Worm (Caenorhabditis elegans): ENCODE data around the gene fbxc-29.

fbxc-29 gene

DNA sequence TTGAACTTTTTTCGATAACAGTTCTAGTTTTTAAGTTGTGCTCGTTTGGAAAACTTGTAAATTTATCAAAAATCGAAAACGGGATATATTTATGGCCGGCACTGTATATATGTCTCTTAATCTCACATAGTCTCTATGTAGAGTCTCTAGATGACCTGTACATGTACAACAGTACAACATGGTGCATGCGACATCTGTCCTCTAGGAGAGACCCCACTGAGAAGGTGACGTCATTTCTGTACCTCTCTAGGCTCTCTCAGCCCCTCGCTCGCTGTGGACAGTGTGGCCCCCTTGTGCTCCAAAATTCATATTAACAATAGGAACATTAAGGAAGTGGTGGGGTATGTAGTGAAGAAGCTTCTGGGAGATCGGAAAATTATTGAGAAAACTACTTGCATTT is 21.4 kb downstream of the fbxc-29 start:
- TF ChIP-seq lsy-2 (tag; optimal IDR thresholded peaks at IDR 0.05), result no peak
- TF ChIP-seq nhr-25 (tag; optimal IDR thresholded peaks at IDR 0.05), result no peak
- TF ChIP-seq dmd-4 (tag; optimal IDR thresholded peaks at IDR 0.05), result no peak
- no peak for TF ChIP-seq snpc-4 (tag; optimal IDR thresholded peaks at IDR 0.05)
- no peak for TF ChIP-seq mbf-1 (tag; optimal IDR thresholded peaks at IDR 0.05)
- no peak for TF ChIP-seq lin-11 (tag; optimal IDR thresholded peaks at IDR 0.05)
- TF ChIP-seq elt-1 (tag; optimal IDR thresholded peaks at IDR 0.05), result no peak
- TF ChIP-seq sma-3 (GFP tag; optimal IDR thresholded peaks at IDR 0.05), result no peak
- TF ChIP-seq ceh-82 (tag; optimal IDR thresholded peaks at IDR 0.05), result no peak
- no peak for TF ChIP-seq ztf-1 (GFP tag; conservative IDR thresholded peaks at IDR 0.05)

DNA sequence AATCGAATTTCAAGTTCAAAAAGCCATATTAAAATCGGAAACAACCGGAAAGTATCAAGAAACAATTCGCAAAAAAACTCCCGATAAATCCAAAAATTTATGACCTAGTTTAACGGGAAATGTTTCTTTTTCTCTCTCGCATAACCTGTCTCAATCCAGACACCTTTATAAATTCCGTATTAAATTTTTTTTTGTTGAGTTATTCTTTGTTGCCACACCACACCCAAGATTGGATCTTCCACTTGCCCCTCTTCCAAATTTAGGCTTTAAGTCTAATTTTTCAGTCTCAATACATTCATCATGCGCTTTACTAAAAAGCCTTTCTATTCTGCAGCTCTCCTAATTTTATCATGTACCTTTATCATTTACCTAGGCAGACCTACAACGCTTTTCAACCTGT is 22.7 kb downstream of the fbxc-29 start, which contains the start of gene R07C3.3:
R07C3.3 (plus strand) TSS at position 301 of the 400 bp plus-strand sequence.
- TF ChIP-seq sma-3 (GFP tag; optimal IDR thresholded peaks at IDR 0.05) (no peak), gmeb-1 (tag; optimal IDR thresholded peaks at IDR 0.05) (no peak), mbf-1 (tag; optimal IDR thresholded peaks at IDR 0.05) (no peak), lin-39 (tag; optimal IDR thresholded peaks at IDR 0.05) (no peak), skn-1 (tag; optimal IDR thresholded peaks at IDR 0.05) (no peak), alr-1 (tag; optimal IDR thresholded peaks at IDR 0.05) (no peak), sma-9 (GFP tag; optimal IDR thresholded peaks at IDR 0.05) (no peak), sma-9 (tag; optimal IDR thresholded peaks at IDR 0.05) (no peak), elt-3 (tag; optimal IDR thresholded peaks at IDR 0.05) (no peak), nhr-25 (tag; optimal IDR thresholded peaks at IDR 0.05) (no peak), lin-13 (GFP tag; optimal IDR thresholded peaks at IDR 0.05) (no peak), aly-2 (tag; optimal IDR thresholded peaks at IDR 0.05) (no peak), nhr-10 (tag; optimal IDR thresholded peaks at IDR 0.05) (no peak), nhr-129 (tag; optimal IDR thresholded peaks at IDR 0.05) (no peak), lin-11 (tag; optimal IDR thresholded peaks at IDR 0.05) (no peak)

DNA sequence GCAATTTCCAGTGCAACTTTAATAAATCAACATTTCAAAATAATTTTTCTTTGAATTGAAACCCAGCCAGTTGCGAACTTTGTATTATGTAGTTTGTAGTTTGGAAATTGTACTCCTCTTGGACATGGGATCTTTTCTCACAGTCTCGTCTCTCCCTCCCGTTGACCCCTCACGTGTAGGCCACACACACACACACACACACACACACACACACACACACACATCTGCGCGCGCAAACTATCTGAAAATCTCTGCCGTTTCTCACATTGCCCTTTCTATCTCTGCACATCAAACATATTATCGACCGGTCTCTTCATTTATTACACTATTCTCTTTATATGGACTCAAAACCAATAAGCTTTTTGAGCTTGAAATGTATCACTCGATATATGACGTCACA is 24.9 kb downstream of the fbxc-29 start, which contains the start of gene fbxc-36:
fbxc-36 (plus strand) TSS at position 205 of the 400 bp plus-strand sequence.
- TF ChIP-seq nhr-237 (tag; optimal IDR thresholded peaks at IDR 0.05) (no peak), nhr-12 (tag; optimal IDR thresholded peaks at IDR 0.05) (no peak), C34F6.9 (tag; optimal IDR thresholded peaks at IDR 0.05) (no peak), sma-3 (GFP tag; optimal IDR thresholded peaks at IDR 0.05) (no peak), elt-3 (tag; optimal IDR thresholded peaks at IDR 0.05) (no peak), gmeb-1 (tag; optimal IDR thresholded peaks at IDR 0.05) (no peak), ztf-4 (tag; optimal IDR thresholded peaks at IDR 0.05) (no peak), mbf-1 (tag; optimal IDR thresholded peaks at IDR 0.05) (no peak), elt-1 (tag; optimal IDR thresholded peaks at IDR 0.05) (no peak), ztf-1 (GFP tag; conservative IDR thresholded peaks at IDR 0.05) (no peak), zag-1 (tag; optimal IDR thresholded peaks at IDR 0.05) (no peak), crh-2 (tag; optimal IDR thresholded peaks at IDR 0.05) (no peak), nhr-23 (tag; optimal IDR thresholded peaks at IDR 0.05) (no peak)

DNA sequence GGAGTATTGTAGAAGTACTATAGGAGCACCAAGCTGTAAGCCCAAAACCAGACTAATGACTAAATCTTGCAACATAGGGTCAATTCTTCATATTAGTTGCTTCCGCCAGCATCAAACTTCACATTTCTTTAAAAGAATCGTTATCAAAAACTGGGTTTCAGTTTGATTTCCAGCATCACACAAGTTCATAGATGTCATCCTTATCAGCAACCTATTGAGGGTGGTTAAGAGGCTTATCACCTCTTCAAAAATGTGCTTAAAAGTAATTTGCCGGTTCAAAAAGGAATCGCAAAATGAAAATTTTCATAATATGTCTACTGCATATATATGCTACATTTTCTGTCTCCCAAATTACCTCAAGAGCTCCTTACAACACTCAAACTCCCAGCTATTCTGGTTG is 27.9 kb downstream of the fbxc-29 start, which contains the start of gene clec-43:
clec-43 (plus strand) TSS at position 294 of the 400 bp plus-strand sequence.
- TF ChIP-seq peb-1 (tag; optimal IDR thresholded peaks at IDR 0.05), result no peak
- TF ChIP-seq nhr-21 (tag; optimal IDR thresholded peaks at IDR 0.05), result no peak
- TF ChIP-seq lin-11 (tag; optimal IDR thresholded peaks at IDR 0.05), result no peak
- TF ChIP-seq lin-39 (tag; optimal IDR thresholded peaks at IDR 0.05), result no peak
- no peak for TF ChIP-seq unc-55 (GFP tag; optimal IDR thresholded peaks at IDR 0.05)
- TF ChIP-seq ceh-16 (tag; optimal IDR thresholded peaks at IDR 0.05), result no peak
- peak; percentile 71 for TF ChIP-seq fos-1 (tag; optimal IDR thresholded peaks at IDR 0.05)

DNA sequence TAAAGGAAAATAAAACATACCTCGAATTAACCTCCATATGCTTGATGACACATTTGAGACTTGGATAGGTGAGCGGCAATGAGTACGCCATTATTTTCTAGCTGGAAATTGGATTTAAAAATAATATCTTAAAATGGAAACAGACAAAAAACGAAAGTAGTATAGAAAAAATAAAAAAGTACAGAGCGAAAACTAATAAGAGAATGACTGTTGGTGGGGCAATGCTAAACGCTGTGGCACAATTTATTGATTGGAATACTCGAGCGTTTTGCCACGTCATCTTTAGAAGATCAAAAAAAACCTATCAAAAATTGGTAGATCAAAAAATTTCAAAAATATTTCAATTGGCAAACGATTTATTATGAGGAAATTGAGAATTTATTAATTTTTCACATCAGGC is 32.2 kb downstream of the fbxc-29 start, which contains the start of gene fbxc-32:
fbxc-32 (minus strand) TSS at position 101 of the 400 bp plus-strand sequence.
- TF ChIP-seq Y55F3AM.14 (GFP tag; optimal IDR thresholded peaks at IDR 0.05) (no peak), nhr-10 (tag; optimal IDR thresholded peaks at IDR 0.05) (no peak), nhr-129 (tag; optimal IDR thresholded peaks at IDR 0.05) (no peak), lin-39 (tag; optimal IDR thresholded peaks at IDR 0.05) (no peak), ceh-16 (tag; optimal IDR thresholded peaks at IDR 0.05) (no peak), elt-3 (tag; optimal IDR thresholded peaks at IDR 0.05) (no peak), ceh-82 (tag; optimal IDR thresholded peaks at IDR 0.05) (no peak)
